Fruit fly (Drosophila melanogaster): ENCODE results near the gene CG4928.

DNA sequence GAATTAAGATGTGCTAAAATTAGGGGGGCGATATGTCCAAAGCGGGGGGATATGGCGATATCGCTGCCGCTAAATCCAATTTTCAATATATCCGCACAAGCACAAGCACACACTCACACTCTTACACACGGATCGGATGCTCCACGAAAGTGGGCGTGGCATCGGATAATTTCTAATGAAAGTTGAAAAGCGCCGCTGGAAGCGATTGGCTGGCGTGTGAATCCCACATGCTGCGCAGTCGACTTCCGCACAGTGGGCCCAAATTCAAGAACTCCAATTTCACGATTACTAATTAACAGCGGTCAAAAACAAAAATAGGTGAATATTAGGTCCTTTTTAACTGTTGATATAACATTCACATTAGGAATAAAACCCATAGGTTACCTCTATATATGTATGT, 1.0 kb upstream of the CG4928 start:
- TF ChIP-seq CG9948 (tag; optimal IDR thresholded peaks at IDR 0.05) (no peak), CG14655 (GFP tag; optimal IDR thresholded peaks at IDR 0.05) (no peak)
